Worm (Caenorhabditis elegans) whole organism, L3 larva: Measurements from ENCODE around the gene Y73C8B.1.

Experiments used
- elt-3 ChIP-seq, 3 experiments: fragments of 150-350 bp in 1 of 3; sonication (generic microtip) in 2 of 3; optimal IDR thresholded peaks; 2 replicates in 2 of 3; 4 replicates in 1 of 3; lab custom pipeline; 2014 to 2017; ENCODE audit warnings: missing biosample characterization in 3 of 3, missing genetic modification characterization in 3 of 3
- eor-1 ChIP-seq, 2 experiments: fragments of 150-350 bp; optimal IDR thresholded peaks; 2 replicates each; lab custom pipeline; 2014 to 2018; ENCODE audit warnings: missing biosample characterization in 2 of 2, missing genetic modification characterization in 2 of 2
- fkh-10 ChIP-seq: sonication (generic microtip); optimal IDR thresholded peaks from 2 replicates; lab custom pipeline; 2017; ENCODE audit warnings: missing biosample characterization, missing genetic modification reagents, missing genetic modification characterization
- fos-1 ChIP-seq: fragments of 150-350 bp; optimal IDR thresholded peaks from 2 replicates; lab custom pipeline; 2014; ENCODE audit warnings: missing biosample characterization, missing genetic modification characterization
- jun-1 ChIP-seq: fragments of 150-350 bp; optimal IDR thresholded peaks from 2 replicates; lab custom pipeline; 2014; ENCODE audit warnings: missing biosample characterization, missing genetic modification reagents, missing genetic modification characterization
- lin-15B ChIP-seq: fragments of 150-350 bp; optimal IDR thresholded peaks from 2 replicates; lab custom pipeline; 2014; ENCODE audit warnings: missing biosample characterization, missing genetic modification characterization
- lin-39 ChIP-seq: fragments of 150-350 bp; optimal IDR thresholded peaks from 2 replicates; lab custom pipeline; 2018; ENCODE audit warnings: missing biosample characterization, missing genetic modification reagents, missing genetic modification characterization
- nfya-1 ChIP-seq: sonication (generic microtip); optimal IDR thresholded peaks from 2 replicates; lab custom pipeline; 2017; ENCODE audit warnings: missing genetic modification characterization, mild to moderate bottlenecking, missing compliant biosample characterization, antibody characterized with exemption, moderate library complexity; ENCODE audit not compliant: insufficient read depth
- pha-4 ChIP-seq: fragments of 150-350 bp; optimal IDR thresholded peaks from 2 replicates; lab custom pipeline; 2014; ENCODE audit warnings: missing biosample characterization, missing genetic modification reagents, missing genetic modification characterization
- sea-2 ChIP-seq: fragments of 150-350 bp; sonication (generic microtip); optimal IDR thresholded peaks from 4 replicates; lab custom pipeline; 2014; ENCODE audit warnings: missing biosample characterization, missing genetic modification reagents, missing genetic modification characterization
- skn-1 ChIP-seq: fragments of 150-350 bp; optimal IDR thresholded peaks from 2 replicates; lab custom pipeline; 2014; ENCODE audit warnings: missing biosample characterization, missing genetic modification characterization
- unc-39 ChIP-seq: sonication (generic microtip); optimal IDR thresholded peaks from 4 replicates; lab custom pipeline; 2017; ENCODE audit warnings: missing biosample characterization, missing genetic modification characterization
- unc-62 ChIP-seq: fragments of 150-350 bp; sonication (generic microtip); optimal IDR thresholded peaks from 4 replicates; lab custom pipeline; 2014; ENCODE audit warnings: missing biosample characterization, missing genetic modification reagents, missing genetic modification characterization

- TF ChIP-seq unc-39 (tag; lab: Kevin White, UChicago) (no peak), nfya-1 (peak; percentile 22), sea-2 (no peak), lin-15B (tag; lab: Kevin White, UChicago) (no peak), unc-62 (GFP tag; lab: Kevin White, UChicago) (no peak), jun-1 (tag; lab: Kevin White, UChicago) (no peak), skn-1 (tag; lab: Kevin White, UChicago) (no peak), elt-3 (tag; optimal IDR thresholded peaks at IDR 0.05; lab: Kevin White, UChicago) (no peak), fkh-10 (GFP tag; lab: Kevin White, UChicago) (no peak), lin-39 (no peak), pha-4 (tag; lab: Kevin White, UChicago) (no peak), eor-1 (tag; optimal IDR thresholded peaks at IDR 0.05; lab: Kevin White, UChicago) (no peak), fos-1 (tag; lab: Kevin White, UChicago) (no peak)
Observed at ce11 chrV:3196832-3197329, at the start of gene Y73C8B.1, which contains the start of gene Y73C8B.5.
